Worm (Caenorhabditis elegans): ENCODE data around the gene math-48.
"Not testable (repeated sequence)": the region's sequence is repeated elsewhere in the genome, so short reads cannot be mapped to it uniquely, and the experiment has no call there.

math-48 gene

ce11 chrII:1948393-1948792, 2.1 kb upstream of the math-48 start, which contains the start of gene ZK250.2:
TSS of gene ZK250.2 (plus strand) at chrII:1948693.
- not testable (repeated sequence) for TF ChIP-seq lim-7 (GFP tag; IDR thresholded peaks at IDR 0.05); T26A8.4 (GFP tag; IDR thresholded peaks at IDR 0.05); gei-8 (GFP tag; optimal IDR thresholded peaks at IDR 0.05)

DNA sequence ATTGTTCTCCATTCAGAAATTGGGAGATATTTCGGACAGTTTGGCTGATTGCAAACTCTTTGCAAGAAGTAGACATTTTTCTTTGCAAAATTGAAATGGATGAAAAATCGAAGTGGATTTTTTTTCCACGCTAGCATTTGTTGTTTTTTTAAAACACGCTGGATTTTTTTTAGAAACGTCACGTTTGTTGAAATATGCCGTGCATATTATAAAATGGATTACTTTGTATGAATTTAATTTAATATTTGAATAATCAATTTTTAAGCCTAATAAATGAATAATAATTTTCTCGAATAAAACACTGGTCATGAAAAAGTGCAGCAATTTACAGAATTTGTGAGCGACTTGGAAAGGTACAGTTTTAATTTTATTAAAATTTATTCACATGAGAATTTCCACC, 1.2 kb downstream of the math-48 start, which contains the start of gene ZK250.14:
Gene ZK250.14 (minus strand): TSS at position 101 of the 400 bp plus-strand sequence.
- TF ChIP-seq F10B5.3 (tag; optimal IDR thresholded peaks at IDR 0.05) (no peak), fos-1 (tag; optimal IDR thresholded peaks at IDR 0.05) (no peak), spr-1 (tag; optimal IDR thresholded peaks at IDR 0.05) (no peak), T26A8.4 (GFP tag; IDR thresholded peaks at IDR 0.05) (no peak), lim-7 (GFP tag; IDR thresholded peaks at IDR 0.05) (no peak), mxl-3 (GFP tag; optimal IDR thresholded peaks at IDR 0.05) (no peak), T20F7.1 (GFP tag; optimal IDR thresholded peaks at IDR 0.05) (no peak), nhr-28 (tag; optimal IDR thresholded peaks at IDR 0.05) (no peak), hlh-11 (tag; optimal IDR thresholded peaks at IDR 0.05) (no peak)

ce11 chrII:1939652-1940051, 6.7 kb downstream of the math-48 start, which contains the start of gene ZK250.13:
TSS of gene ZK250.13 (minus strand) at chrII:1939752.
- TF ChIP-seq php-3 (GFP tag; IDR thresholded peaks at IDR 0.05): peak; percentile 78
- no peak for TF ChIP-seq ceh-82 (tag; optimal IDR thresholded peaks at IDR 0.05)

DNA sequence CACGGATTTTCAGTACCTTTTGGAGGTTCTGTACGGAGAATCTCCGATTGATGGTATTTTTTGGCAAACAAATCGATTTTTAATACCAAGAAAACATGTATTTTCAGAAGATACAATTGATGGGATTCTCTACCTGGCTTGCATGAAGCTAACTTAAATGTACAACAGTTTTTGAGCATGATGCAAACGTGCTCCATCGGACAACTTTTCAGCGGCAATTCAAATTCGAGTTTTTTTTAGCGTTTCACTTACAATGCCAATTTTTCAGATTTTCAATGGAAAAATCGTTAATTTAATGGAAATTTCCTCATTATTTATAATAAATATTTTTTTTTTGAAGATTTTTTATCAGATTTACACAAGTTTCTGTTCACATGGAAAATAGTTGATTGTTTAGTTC, 17.7 kb downstream of the math-48 start:
- TF ChIP-seq nhr-42 (GFP tag; IDR thresholded peaks at IDR 0.05) (no peak), jun-1 (tag; optimal IDR thresholded peaks at IDR 0.05) (no peak), dmd-8 (GFP tag; IDR thresholded peaks at IDR 0.05) (no peak), ceh-28 (tag; optimal IDR thresholded peaks at IDR 0.05) (no peak), aha-1 (tag) (peak; percentile 25), lin-38 (GFP tag; IDR thresholded peaks at IDR 0.05) (peak; percentile 30; the same call in 1 of the 2 replicates), snpc-4 (tag; optimal IDR thresholded peaks at IDR 0.05) (no peak), ZK546.5 (tag; optimal IDR thresholded peaks at IDR 0.05) (no peak), madf-9 (GFP tag; conservative IDR thresholded peaks at IDR 0.05) (no peak)

ce11 chrII:1926162-1926561, 20.2 kb downstream of the math-48 start, which contains the start of gene F52C6.2:
TSS of gene F52C6.2 (plus strand) at chrII:1926462.
- TF ChIP-seq F10B5.3 (tag; optimal IDR thresholded peaks at IDR 0.05) (no peak), nhr-41 (GFP tag; IDR thresholded peaks at IDR 0.05) (no peak), lin-15B (tag; optimal IDR thresholded peaks at IDR 0.05) (no peak), pqm-1 (tag; optimal IDR thresholded peaks at IDR 0.05) (no peak), daf-8 (GFP tag; IDR thresholded peaks at IDR 0.05) (no peak), zip-11 (GFP tag; IDR thresholded peaks at IDR 0.05) (no peak), ztf-7 (tag; optimal IDR thresholded peaks at IDR 0.05) (no peak), ctbp-1 (GFP tag; IDR thresholded peaks at IDR 0.05) (no peak), nhr-76 (tag; optimal IDR thresholded peaks at IDR 0.05) (no peak), dmd-9 (GFP tag; IDR thresholded peaks at IDR 0.05) (no peak), madf-9 (GFP tag; conservative IDR thresholded peaks at IDR 0.05) (no peak), ama-1 (optimal IDR thresholded peaks at IDR 0.05) (no peak), sdz-12 (GFP tag; optimal IDR thresholded peaks at IDR 0.05) (no peak)

ce11 chrII:1924459-1924858, 21.9 kb downstream of the math-48 start, which contains the start of gene F52C6.3:
TSS of gene F52C6.3 (plus strand) at chrII:1924759.
- TF ChIP-seq madf-5 (GFP tag; IDR thresholded peaks at IDR 0.05) (no peak), nhr-41 (GFP tag; IDR thresholded peaks at IDR 0.05) (no peak), rbr-2 (tag; optimal IDR thresholded peaks at IDR 0.05) (no peak)
